Worm (Caenorhabditis elegans) whole organism, L1 larva: ENCODE results near the gene srh-200.

Source experiments
- ama-1 ChIP-seq: fragments of 150-350 bp; optimal IDR thresholded peaks from 2 replicates; lab custom pipeline; 2014
- ceh-82 ChIP-seq, 3 experiments: fragments of 150-350 bp in 1 of 3; sonication (generic microtip) in 2 of 3; optimal IDR thresholded peaks; 2 replicates each; lab custom pipeline; 2014 to 2017; ENCODE audit warnings: missing biosample characterization in 3 of 3, missing genetic modification characterization in 3 of 3
- ceh-90 ChIP-seq: sonication (generic microtip); optimal IDR thresholded peaks from 2 replicates; lab custom pipeline; 2016; ENCODE audit warnings: missing genetic modification characterization, missing compliant biosample characterization
- ces-1 ChIP-seq: fragments of 150-350 bp; optimal IDR thresholded peaks from 2 replicates; lab custom pipeline; 2014; ENCODE audit warnings: missing biosample characterization, missing genetic modification reagents, missing genetic modification characterization
- efl-3 ChIP-seq: fragments of 200-800 bp; sonication (Bioruptor generic); optimal IDR thresholded peaks from 2 replicates; lab custom pipeline; 2018; ENCODE audit warnings: mild to moderate bottlenecking, missing genetic modification characterization, missing compliant biosample characterization
- egl-27 ChIP-seq, 2 experiments: fragments of 150-350 bp in 1 of 2; sonication (generic microtip); optimal IDR thresholded peaks; 3 replicates each; lab custom pipeline; 2017 to 2018; ENCODE audit warnings: missing biosample characterization in 2 of 2, missing genetic modification characterization in 2 of 2, missing genetic modification reagents in 2 of 2
- irx-1 ChIP-seq: sonication (generic microtip); optimal IDR thresholded peaks from 2 replicates; lab custom pipeline; 2016; ENCODE audit warnings: missing genetic modification characterization, missing compliant biosample characterization
- lsy-2 ChIP-seq, 2 experiments: fragments of 150-350 bp; optimal IDR thresholded peaks; 2 replicates each; lab custom pipeline; 2014; ENCODE audit warnings: missing biosample characterization in 2 of 2, missing genetic modification characterization in 2 of 2
- mdl-1 ChIP-seq, 2 experiments: fragments of 150-350 bp; optimal IDR thresholded peaks; 2 replicates each; lab custom pipeline; 2014 to 2017; ENCODE audit warnings: missing biosample characterization in 2 of 2, missing genetic modification characterization in 2 of 2, inconsistent platforms in 1 of 2
- nhr-12 ChIP-seq: sonication (generic microtip); optimal IDR thresholded peaks from 2 replicates; lab custom pipeline; 2017; ENCODE audit warnings: missing biosample characterization, missing genetic modification characterization
- nhr-237 ChIP-seq: fragments of 150-350 bp; optimal IDR thresholded peaks from 2 replicates; lab custom pipeline; 2014; ENCODE audit warnings: missing biosample characterization, missing genetic modification characterization
- unc-130 ChIP-seq: fragments of 150-350 bp; optimal IDR thresholded peaks from 2 replicates; lab custom pipeline; 2017; ENCODE audit warnings: missing biosample characterization, missing genetic modification characterization, inconsistent platforms

DNA sequence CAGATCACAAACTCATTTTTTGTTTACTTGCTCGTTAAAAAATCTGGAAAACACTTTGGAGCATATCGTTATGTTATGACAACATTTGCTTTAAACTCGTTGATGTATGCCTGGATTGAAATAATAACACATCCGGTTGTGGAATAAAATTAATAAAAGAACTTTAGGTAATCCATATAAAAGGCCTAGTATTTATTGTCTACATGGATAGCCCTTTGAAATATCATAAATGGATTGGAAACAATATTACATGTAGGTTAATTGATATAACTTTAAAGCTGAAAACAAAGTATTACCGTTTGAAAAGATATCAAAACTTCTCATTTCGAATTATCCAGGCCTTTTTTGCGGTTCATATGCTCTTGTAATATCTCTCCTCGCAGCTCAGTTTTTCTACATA lies 37.2 kb upstream of the srh-200 start:
- no peak for TF ChIP-seq nhr-237 (tag; lab: Kevin White, UChicago)
- TF ChIP-seq egl-27 (tag; optimal IDR thresholded peaks at IDR 0.05; lab: Kevin White, UChicago), result no peak
- no peak for TF ChIP-seq lsy-2 (tag; optimal IDR thresholded peaks at IDR 0.05; lab: Kevin White, UChicago)
- no peak for TF ChIP-seq nhr-12
- TF ChIP-seq mdl-1 (tag; optimal IDR thresholded peaks at IDR 0.05; lab: Kevin White, UChicago), result no peak
- TF ChIP-seq unc-130 (tag; lab: Kevin White, UChicago), result no peak
- TF ChIP-seq irx-1 (tag; lab: Kevin White, UChicago), result no peak
- TF ChIP-seq ces-1, result no peak
- TF ChIP-seq ceh-90, result no peak
- no peak for TF ChIP-seq ceh-82 (tag; optimal IDR thresholded peaks at IDR 0.05; lab: Kevin White, UChicago)
- TF ChIP-seq ama-1, result no peak
- no peak for TF ChIP-seq efl-3 (GFP tag; lab: Kevin White, UChicago)
